Fruit fly (Drosophila melanogaster): ENCODE measurements around the gene Tbc1d8-9.

The Tbc1d8-9 gene

DNA sequence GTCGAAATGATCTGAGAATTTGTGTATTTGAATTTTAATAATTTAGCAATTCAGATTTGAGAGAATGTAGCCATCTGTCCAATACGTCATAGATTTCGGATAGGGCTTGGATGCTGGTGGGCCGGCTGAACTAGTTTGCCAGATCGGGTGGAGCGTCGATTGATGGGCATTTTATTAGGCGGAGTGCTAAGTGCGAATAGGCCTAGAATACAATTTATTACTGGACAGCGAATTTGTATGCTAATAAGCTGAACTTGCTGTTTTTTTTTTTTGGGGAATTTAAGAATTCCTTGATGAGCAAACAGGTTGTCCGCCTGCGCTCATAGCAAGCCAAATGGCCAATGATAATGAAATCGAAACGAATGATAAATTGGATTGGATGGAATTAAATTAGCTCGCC lies 44.3 kb downstream of the Tbc1d8-9 start:
- TF ChIP-seq CG7556 (GFP tag; optimal IDR thresholded peaks at IDR 0.05) (no peak), cas (GFP tag; IDR thresholded peaks at IDR 0.05) (no peak), Lim3 (GFP tag; IDR thresholded peaks at IDR 0.05) (no peak), cwo (GFP tag; optimal IDR thresholded peaks at IDR 0.05) (no peak), lmd (GFP tag; IDR thresholded peaks at IDR 0.05) (no peak), tgo (GFP tag; IDR thresholded peaks at IDR 0.05) (no peak), fd64A (GFP tag; optimal IDR thresholded peaks at IDR 0.05) (no peak), MESR4 (GFP tag; optimal IDR thresholded peaks at IDR 0.05) (no peak), CG13894 (tag; optimal IDR thresholded peaks at IDR 0.05) (peak; percentile 45), sd (tag; optimal IDR thresholded peaks at IDR 0.05) (peak; percentile 82), slou (GFP tag; optimal IDR thresholded peaks at IDR 0.05) (no peak), NFAT (GFP tag; IDR thresholded peaks at IDR 0.05) (no peak), CG13287 (GFP tag; IDR thresholded peaks at IDR 0.05; ENCODE audit: partially characterized antibody) (no peak), CG6689 (GFP tag; IDR thresholded peaks at IDR 0.05) (no peak), HLHmδ (GFP tag; optimal IDR thresholded peaks at IDR 0.05) (no peak), YL-1 (GFP tag; optimal IDR thresholded peaks at IDR 0.05) (no peak), Optix (GFP tag; IDR thresholded peaks at IDR 0.05) (no peak), Six4 (GFP tag; optimal IDR thresholded peaks at IDR 0.05) (no peak), lab (GFP tag; optimal IDR thresholded peaks at IDR 0.05) (no peak), Dp (GFP tag; optimal IDR thresholded peaks at IDR 0.05) (no peak), Ets65A (GFP tag) (no peak), CG6683 (GFP tag; optimal IDR thresholded peaks at IDR 0.05) (no peak), nerfin-1 (tag; optimal IDR thresholded peaks at IDR 0.05) (no peak), CG14860 (GFP tag; IDR thresholded peaks at IDR 0.05; ENCODE audit: partially characterized antibody) (no peak), abd-A (tag; optimal IDR thresholded peaks at IDR 0.05) (peak; percentile 86), CG18476 (GFP tag; optimal IDR thresholded peaks at IDR 0.05) (no peak), CG10565 (GFP tag; optimal IDR thresholded peaks at IDR 0.05) (no peak), chinmo (GFP tag; IDR thresholded peaks at IDR 0.05; ENCODE audit: partially characterized antibody) (0 out of 4 replicates have a peak, but pooled peaks have one; percentile 37)

DNA sequence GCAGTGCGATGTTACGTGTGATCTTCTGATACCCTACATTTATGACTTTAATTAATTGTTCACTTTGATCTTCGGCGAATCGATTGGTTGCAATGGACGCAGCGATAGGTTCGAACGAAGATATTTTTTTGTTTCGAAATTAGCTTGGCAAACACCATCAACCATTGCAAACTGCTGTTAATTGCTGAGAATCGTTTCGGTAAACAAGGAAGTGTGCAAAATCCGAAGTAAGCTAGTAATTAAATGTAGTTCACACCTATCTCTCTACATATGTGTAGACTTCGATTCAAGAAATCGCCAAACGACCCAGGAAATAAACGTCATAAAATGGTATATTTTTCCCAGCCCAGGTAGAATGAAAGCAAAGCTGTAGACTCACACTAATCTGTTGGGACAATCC lies 45.1 kb downstream of the Tbc1d8-9 start, which contains the start of gene CG43702:
Gene CG43702 (plus strand): TSS at position 301 of the 400 bp plus-strand sequence.
- TF ChIP-seq CG12236 (GFP tag; optimal IDR thresholded peaks at IDR 0.05) (no peak), sens (GFP tag) (peak; percentile 22)

DNA sequence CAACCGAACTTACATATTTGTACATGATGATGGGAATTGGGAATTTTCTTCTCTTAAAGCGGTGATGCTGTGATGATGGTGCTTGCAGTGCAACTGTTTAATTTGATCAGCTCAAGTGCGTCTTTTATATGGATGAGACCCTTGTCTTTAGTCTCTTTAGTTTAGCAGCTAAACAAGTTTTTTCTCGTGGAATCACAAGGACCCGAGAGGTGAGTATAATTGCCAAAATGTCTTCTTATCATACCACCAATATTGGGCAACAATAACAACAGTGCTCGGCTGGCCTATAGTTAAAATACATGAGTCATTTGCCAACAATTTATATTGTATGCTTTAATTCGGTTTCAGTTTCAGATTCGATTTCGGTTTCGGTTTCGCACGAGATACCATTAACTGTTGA lies 45.8 kb downstream of the Tbc1d8-9 start, which contains the start of gene Edg78E:
Gene Edg78E (minus strand): TSS at position 101 of the 400 bp plus-strand sequence.
- no peak for TF ChIP-seq CG10147 (GFP tag; optimal IDR thresholded peaks at IDR 0.05)
- TF ChIP-seq CG1832 (GFP tag; optimal IDR thresholded peaks at IDR 0.05): no peak
- TF ChIP-seq CG18476 (GFP tag; optimal IDR thresholded peaks at IDR 0.05): no peak
- TF ChIP-seq CG12659 (GFP tag; optimal IDR thresholded peaks at IDR 0.05): no peak
- no peak for TF ChIP-seq CG3281 (GFP tag; optimal IDR thresholded peaks at IDR 0.05)
- no peak for TF ChIP-seq nom (GFP tag; optimal IDR thresholded peaks at IDR 0.05)
- no peak for TF ChIP-seq CG4820 (GFP tag; optimal IDR thresholded peaks at IDR 0.05)
- TF ChIP-seq Mrtf (GFP tag; IDR thresholded peaks at IDR 0.05): no peak
- no peak for TF ChIP-seq CG17328 (GFP tag; IDR thresholded peaks at IDR 0.05)
- no peak for TF ChIP-seq bigmax (GFP tag; optimal IDR thresholded peaks at IDR 0.05)
- TF ChIP-seq CG7745 (tag; optimal IDR thresholded peaks at IDR 0.05): no peak
- no peak for TF ChIP-seq fd96Cb (tag; optimal IDR thresholded peaks at IDR 0.05)
- TF ChIP-seq CG18599 (GFP tag; optimal IDR thresholded peaks at IDR 0.05): no peak
- TF ChIP-seq Xbp1 (GFP tag; optimal IDR thresholded peaks at IDR 0.05): no peak
